Worm (Caenorhabditis elegans): Measurements from ENCODE around the gene srj-32.
"Not testable (repeated sequence)": the region's sequence is repeated elsewhere in the genome, so short reads cannot be mapped to it uniquely, and the experiment has no call there.

ce11 chrV:7337218-7337617 is 40.1 kb upstream of the srj-32 start, which contains the start of gene F10G2.7:
- TF ChIP-seq ceh-90 (tag; optimal IDR thresholded peaks at IDR 0.05); mab-9 (GFP tag; IDR thresholded peaks at IDR 0.05); nhr-12 (tag; optimal IDR thresholded peaks at IDR 0.05): not testable (repeated sequence)
